Worm (Caenorhabditis elegans) whole organism, young adult: ENCODE measurements around the gene T19H12.6.
A peak's percentile ranks its signal among the peaks of the same experiment; 100 is the strongest.

Experiments used
- Y79H2A.3 ChIP-seq: fragments of 200-800 bp; sonication (Bioruptor generic); conservative IDR thresholded peaks from 2 replicates; pipeline ENCODE4 v1.3.6; 2022; ENCODE audit warnings: missing genetic modification reagents, missing genetic modification characterization, missing compliant biosample characterization
- ceh-91 ChIP-seq: fragments of 200-800 bp; sonication (Bioruptor generic); IDR thresholded peaks from 2 replicates; pipeline ENCODE4 v1.3.6; 2022; ENCODE audit warnings: missing genetic modification reagents, missing genetic modification characterization, missing compliant biosample characterization

DNA sequence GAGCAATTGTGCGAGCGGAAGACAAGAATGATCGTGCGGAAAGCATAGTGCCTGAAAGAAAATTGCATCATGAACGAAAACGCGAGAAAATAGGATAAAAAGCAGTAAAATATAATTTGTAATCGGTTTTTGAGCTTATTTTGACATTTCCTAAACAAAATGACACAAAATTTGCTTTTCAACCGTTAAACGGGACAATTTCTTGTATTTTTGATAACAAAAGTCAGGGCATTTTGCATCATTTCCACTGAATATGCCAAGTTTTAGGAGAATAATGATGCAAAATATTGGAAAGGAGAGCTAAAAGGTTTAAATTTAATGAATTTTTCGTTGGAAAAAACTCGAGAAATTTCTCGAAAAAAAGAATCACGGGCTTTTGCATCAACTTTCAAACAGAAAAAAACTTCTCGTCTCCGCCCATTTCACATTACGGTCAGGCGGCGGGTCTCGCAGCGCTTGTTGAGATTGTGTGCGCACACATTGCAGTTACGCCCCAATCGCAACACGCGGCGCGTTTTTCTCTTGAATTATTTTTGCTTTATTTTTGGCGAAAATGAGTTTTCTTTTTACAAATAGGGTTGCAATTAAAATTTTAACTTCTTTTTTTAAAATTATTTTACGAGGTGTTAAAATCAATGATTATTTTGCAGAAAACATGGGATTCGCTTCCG lies 50.6 kb downstream of the T19H12.6 start, which contains the start of the genes hsp-6 and C37H5.5:
- TF ChIP-seq ceh-91 (GFP tag; lab: Robert Waterston, UW) (peak; percentile 59; the same call in 1 of the 2 replicates), Y79H2A.3 (GFP tag; lab: Robert Waterston, UW) (no peak)
